Fruit fly (Drosophila melanogaster) whole organism, prepupa: ENCODE measurements around the gene CG14883.

Experiments
- CG11294 ChIP-seq: fragments of 200-800 bp; sonication (Bioruptor generic); IDR thresholded peaks from 2 replicates; pipeline ENCODE4 v1.3.6; 2022; ENCODE audit warnings: missing biosample characterization, missing genetic modification characterization
- CG15336 ChIP-seq: fragments of 200-800 bp; sonication (Bioruptor generic); IDR thresholded peaks from 2 replicates; pipeline ENCODE4 v1.3.6; 2022; ENCODE audit warnings: missing biosample characterization, missing genetic modification characterization
- CG1621 ChIP-seq: fragments of 200-800 bp; sonication (Bioruptor generic); optimal IDR thresholded peaks from 3 replicates; lab custom pipeline; 2018; ENCODE audit warnings: missing biosample characterization, mild to moderate bottlenecking, missing genetic modification characterization
- CG3032 ChIP-seq: fragments of 200-800 bp; optimal IDR thresholded peaks from 2 replicates; lab custom pipeline; 2019; ENCODE audit warnings: missing biosample characterization, mild to moderate bottlenecking, missing genetic modification characterization, moderate library complexity
- CG34406 ChIP-seq: fragments of 200-800 bp; sonication (Bioruptor generic); optimal IDR thresholded peaks from 3 replicates; lab custom pipeline; 2016; ENCODE audit warnings: missing biosample characterization, missing genetic modification characterization
- CG3919 ChIP-seq: fragments of 200-800 bp; sonication (Bioruptor generic); optimal IDR thresholded peaks from 3 replicates; lab custom pipeline; 2016; ENCODE audit warnings: missing biosample characterization, missing genetic modification characterization
- CG6854 ChIP-seq: fragments of 200-800 bp; sonication (Bioruptor generic); optimal IDR thresholded peaks from 2 replicates; lab custom pipeline; 2017; ENCODE audit warnings: missing biosample characterization, mild to moderate bottlenecking, missing genetic modification characterization
- Gug ChIP-seq: fragments of 200-800 bp; sonication (Bioruptor generic); IDR thresholded peaks from 2 replicates; pipeline ENCODE4 v1.3.6; 2022; ENCODE audit warnings: missing biosample characterization, missing genetic modification characterization
- Hr38 ChIP-seq: sonication (Bioruptor generic); optimal IDR thresholded peaks from 2 replicates; lab custom pipeline; 2016; ENCODE audit warnings: missing biosample characterization, missing genetic modification characterization
- Sox15 ChIP-seq: fragments of 200-800 bp; sonication (Bioruptor generic); optimal IDR thresholded peaks from 3 replicates; lab custom pipeline; 2016; ENCODE audit warnings: missing biosample characterization, missing genetic modification characterization
- acj6 ChIP-seq: fragments of 200-800 bp; sonication (Bioruptor generic); optimal IDR thresholded peaks from 3 replicates; lab custom pipeline; 2016; ENCODE audit warnings: missing biosample characterization, missing genetic modification characterization
- lz ChIP-seq: fragments of 200-800 bp; sonication (Bioruptor generic); optimal IDR thresholded peaks from 3 replicates; lab custom pipeline; 2016; ENCODE audit warnings: missing biosample characterization, missing genetic modification characterization

- TF ChIP-seq CG15336 (GFP tag; lab: Robert Waterston, UW) (peak; percentile 53; the same call in 1 of the 2 replicates), CG34406 (GFP tag; lab: Kevin White, UChicago) (no peak), CG3032 (peak; percentile 66), Sox15 (GFP tag; lab: Kevin White, UChicago) (peak; percentile 38), CG1621 (tag; lab: Kevin White, UChicago) (no peak), CG11294 (GFP tag; lab: Robert Waterston, UW) (no peak), Hr38 (GFP tag; lab: Kevin White, UChicago) (no peak), Gug (GFP tag; lab: Robert Waterston, UW) (peak; percentile 58; the same call in 1 of the 2 replicates), CG6854 (no peak), acj6 (no peak), lz (GFP tag; lab: Kevin White, UChicago) (peak; percentile 76), CG3919 (GFP tag; lab: Kevin White, UChicago) (no peak)
These were observed 23.2 kb upstream of the CG14883 start, which contains the start of gene Fntb for dm6 chr3R:16432665-16433065.
